Worm (Caenorhabditis elegans): ENCODE measurements around the gene str-185.

Gene str-185

ce11 chrIV:4449843-4450242 is 20.0 kb upstream of the str-185 start (continued):
- TF ChIP-seq D1046.2 (GFP tag; IDR thresholded peaks at IDR 0.05) (0 out of 2 replicates have a peak, but pooled peaks have one; percentile 6), sdz-12 (GFP tag; optimal IDR thresholded peaks at IDR 0.05) (no peak), ceh-20 (GFP tag; IDR thresholded peaks at IDR 0.05) (no peak), lin-38 (GFP tag; IDR thresholded peaks at IDR 0.05) (peak; percentile 62), F49E8.2 (tag; optimal IDR thresholded peaks at IDR 0.05; ENCODE audit: borderline replicate concordance) (peak; percentile 19), R02D3.7 (tag; optimal IDR thresholded peaks at IDR 0.05) (no peak)

- peak; percentile 8 for TF ChIP-seq aha-1 (tag)
- TF ChIP-seq nhr-48 (tag; optimal IDR thresholded peaks at IDR 0.05) = no peak
Observed at ce11 chrIV:4449439-4449838, 19.6 kb upstream of the str-185 start, which contains the start of gene R08C7.12. Gene R08C7.12 (plus strand): TSS chrIV:4449739.

ce11 chrIV:4448343-4448742 is 18.5 kb upstream of the str-185 start:
- no peak for TF ChIP-seq zfp-2 (tag; optimal IDR thresholded peaks at IDR 0.05)
- no peak for TF ChIP-seq gei-8 (GFP tag; optimal IDR thresholded peaks at IDR 0.05)
- peak; percentile 15 for TF ChIP-seq mes-2 (tag; optimal IDR thresholded peaks at IDR 0.05; ENCODE audit: poor library complexity, severe bottlenecking)
- no peak for TF ChIP-seq saeg-2 (GFP tag; IDR thresholded peaks at IDR 0.05)
- TF ChIP-seq lin-38 (GFP tag; IDR thresholded peaks at IDR 0.05) = no peak
- TF ChIP-seq madf-5 (GFP tag; IDR thresholded peaks at IDR 0.05) = no peak

ce11 chrIV:4447367-4447766 is 17.6 kb upstream of the str-185 start:
- TF ChIP-seq mep-1 (tag; optimal IDR thresholded peaks at IDR 0.05) (no peak), lin-15B (tag; optimal IDR thresholded peaks at IDR 0.05) (no peak), snpc-1.2 (GFP tag; IDR thresholded peaks at IDR 0.05) (peak; percentile 63), zfp-2 (tag; optimal IDR thresholded peaks at IDR 0.05) (no peak), unc-130 (GFP tag; optimal IDR thresholded peaks at IDR 0.05) (peak; percentile 31), pqm-1 (tag; optimal IDR thresholded peaks at IDR 0.05) (no peak), jun-1 (tag; optimal IDR thresholded peaks at IDR 0.05) (no peak), dmd-9 (GFP tag; IDR thresholded peaks at IDR 0.05) (no peak), zag-1 (tag; optimal IDR thresholded peaks at IDR 0.05) (no peak), daf-12 (tag; optimal IDR thresholded peaks at IDR 0.05) (no peak), php-3 (GFP tag; IDR thresholded peaks at IDR 0.05) (no peak), mdt-29 (GFP tag; IDR thresholded peaks at IDR 0.05) (no peak), F44E2.7 (GFP tag; IDR thresholded peaks at IDR 0.05) (no peak), Y48G9A.11 (GFP tag; IDR thresholded peaks at IDR 0.05) (no peak), lin-38 (GFP tag; IDR thresholded peaks at IDR 0.05) (peak; percentile 41), ztf-11 (tag; optimal IDR thresholded peaks at IDR 0.05) (no peak), gei-8 (GFP tag; optimal IDR thresholded peaks at IDR 0.05) (no peak), zip-2 (tag; optimal IDR thresholded peaks at IDR 0.05) (no peak), snpc-4 (tag; optimal IDR thresholded peaks at IDR 0.05) (no peak), D1046.2 (GFP tag; IDR thresholded peaks at IDR 0.05) (0 out of 2 replicates have a peak, but pooled peaks have one; percentile 30), egl-43 (GFP tag; IDR thresholded peaks at IDR 0.05) (0 out of 2 replicates have a peak, but pooled peaks have one; percentile 55), ztf-7 (tag; optimal IDR thresholded peaks at IDR 0.05) (no peak), unc-62 (GFP tag; optimal IDR thresholded peaks at IDR 0.05 in 1 of 2) (no peak), unc-62 (tag; optimal IDR thresholded peaks at IDR 0.05) (no peak), dmd-8 (GFP tag; IDR thresholded peaks at IDR 0.05) (no peak), ceh-20 (GFP tag; IDR thresholded peaks at IDR 0.05) (no peak), ceh-32 (tag; optimal IDR thresholded peaks at IDR 0.05; ENCODE audit: poor library complexity) (no peak), mdl-1 (tag; optimal IDR thresholded peaks at IDR 0.05) (no peak)

ce11 chrIV:4447284-4447366 is 17.3 kb upstream of the str-185 start, which contains the start of gene chat-1:
Gene chat-1 (plus strand): TSS chrIV:4447331.
- no peak for TF ChIP-seq attf-4 (tag; optimal IDR thresholded peaks at IDR 0.05)
- no peak for TF ChIP-seq mes-2 (tag; optimal IDR thresholded peaks at IDR 0.05; ENCODE audit: poor library complexity, severe bottlenecking)
- no peak for TF ChIP-seq Y48G9A.11 (GFP tag; IDR thresholded peaks at IDR 0.05)
- no peak for TF ChIP-seq saeg-2 (GFP tag; IDR thresholded peaks at IDR 0.05)
- no peak for TF ChIP-seq pha-4 (GFP tag; IDR thresholded peaks at IDR 0.05)
- TF ChIP-seq pha-4 (tag; optimal IDR thresholded peaks at IDR 0.05) = no peak
- TF ChIP-seq rbr-2 (tag; optimal IDR thresholded peaks at IDR 0.05) = no peak
- no peak for TF ChIP-seq ama-1 (optimal IDR thresholded peaks at IDR 0.05)
